Worm (Caenorhabditis elegans): ENCODE measurements around the gene C26B9.1.

ce11 chrX:5303500-5303899 is 40.9 kb upstream of the C26B9.1 start, which contains the start of gene ags-3:
- TF ChIP-seq aly-2 (tag; optimal IDR thresholded peaks at IDR 0.05) (no peak), ztf-1 (GFP tag; conservative IDR thresholded peaks at IDR 0.05) (no peak), nhr-12 (tag; optimal IDR thresholded peaks at IDR 0.05) (no peak), fos-1 (tag; optimal IDR thresholded peaks at IDR 0.05) (no peak), dmd-4 (tag; optimal IDR thresholded peaks at IDR 0.05) (no peak), ZK546.5 (tag; optimal IDR thresholded peaks at IDR 0.05) (no peak), ztf-11 (tag; optimal IDR thresholded peaks at IDR 0.05) (no peak), nhr-237 (tag; optimal IDR thresholded peaks at IDR 0.05) (no peak), lin-39 (tag; optimal IDR thresholded peaks at IDR 0.05) (no peak), alr-1 (tag; optimal IDR thresholded peaks at IDR 0.05) (no peak), nhr-25 (tag; optimal IDR thresholded peaks at IDR 0.05) (no peak)

Measured in whole organism, L2 larva.